Worm (Caenorhabditis elegans): ENCODE data around the gene C01F1.5.

C01F1.5 gene

ce11 chrII:4299227-4299703 lies 17.6 kb upstream of the C01F1.5 start, which contains the start of gene sco-1 (continued):
- TF ChIP-seq F55B11.4 (tag; optimal IDR thresholded peaks at IDR 0.05; ENCODE audit: borderline replicate concordance, insufficient read depth): no peak
- TF ChIP-seq ekl-4 (GFP tag; IDR thresholded peaks at IDR 0.05): peak; percentile 79
- peak; percentile 89 for TF ChIP-seq attf-5 (GFP tag; optimal IDR thresholded peaks at IDR 0.05)
- no peak for TF ChIP-seq aptf-3 (GFP tag; IDR thresholded peaks at IDR 0.05)
- peak; percentile 61; the same call in 1 of the 2 replicates for TF ChIP-seq hsf-1 (GFP tag; IDR thresholded peaks at IDR 0.05)
- TF ChIP-seq F57A8.1 (GFP tag; optimal IDR thresholded peaks at IDR 0.05): no peak
- peak; percentile 89 for TF ChIP-seq pbrm-1 (GFP tag; IDR thresholded peaks at IDR 0.05)
- no peak for TF ChIP-seq lag-1 (GFP tag; IDR thresholded peaks at IDR 0.05)
- peak; percentile 83 for TF ChIP-seq C06A6.2 (GFP tag; conservative IDR thresholded peaks at IDR 0.05)
- peak; percentile 89 for TF ChIP-seq B0336.3 (GFP tag; IDR thresholded peaks at IDR 0.05)
- TF ChIP-seq Y67H2A.10 (GFP tag; conservative IDR thresholded peaks at IDR 0.05): peak; percentile 72; the same call in 1 of the 2 replicates
- peak; percentile 73 for TF ChIP-seq attf-3 (GFP tag; conservative IDR thresholded peaks at IDR 0.05)
- TF ChIP-seq ama-1 (optimal IDR thresholded peaks at IDR 0.05): no peak
- no peak for TF ChIP-seq ama-1 (GFP tag; optimal IDR thresholded peaks at IDR 0.05)
- TF ChIP-seq chd-7 (tag; optimal IDR thresholded peaks at IDR 0.05): peak; percentile 56
- peak; percentile 78 for TF ChIP-seq atf-7 (tag; optimal IDR thresholded peaks at IDR 0.05)
- TF ChIP-seq snpc-4 (GFP tag; optimal IDR thresholded peaks at IDR 0.05): peak; percentile 35
- TF ChIP-seq snpc-4 (tag; optimal IDR thresholded peaks at IDR 0.05): peak in 3 of 4 experiments; percentile 49 to 68 (median 54)
- peak; percentile 96 for TF ChIP-seq K11D2.4 (GFP tag; IDR thresholded peaks at IDR 0.05)
- TF ChIP-seq sdz-38 (tag; optimal IDR thresholded peaks at IDR 0.05): no peak
- TF ChIP-seq F33H1.4 (GFP tag; IDR thresholded peaks at IDR 0.05): peak; percentile 100
- peak; percentile 91 for TF ChIP-seq athp-1 (tag; optimal IDR thresholded peaks at IDR 0.05)
- TF ChIP-seq cebp-2 (GFP tag; IDR thresholded peaks at IDR 0.05): no peak
- TF ChIP-seq zfh-2 (GFP tag; conservative IDR thresholded peaks at IDR 0.05): peak; percentile 61

- TF ChIP-seq Y95B8A.8 (GFP tag; IDR thresholded peaks at IDR 0.05) (0 out of 2 replicates have a peak, but pooled peaks have one; percentile 41), attf-3 (GFP tag; conservative IDR thresholded peaks at IDR 0.05) (no peak), pbrm-1 (GFP tag; IDR thresholded peaks at IDR 0.05) (no peak), akir-1 (GFP tag; optimal IDR thresholded peaks at IDR 0.05) (no peak), nhr-80 (tag; optimal IDR thresholded peaks at IDR 0.05) (peak; percentile 35)
Measured at ce11 chrII:4297259-4297658, 15.6 kb upstream of the C01F1.5 start.

- TF ChIP-seq repo-1 (tag; optimal IDR thresholded peaks at IDR 0.05) (no peak), nhr-179 (tag; optimal IDR thresholded peaks at IDR 0.05) (no peak), Y67H2A.10 (GFP tag; conservative IDR thresholded peaks at IDR 0.05) (no peak), ztf-25 (GFP tag; IDR thresholded peaks at IDR 0.05) (no peak), madf-8 (GFP tag; conservative IDR thresholded peaks at IDR 0.05) (no peak), F55B11.4 (tag; optimal IDR thresholded peaks at IDR 0.05; ENCODE audit: borderline replicate concordance, insufficient read depth) (no peak), somi-1 (GFP tag; optimal IDR thresholded peaks at IDR 0.05) (no peak)
Measured at ce11 chrII:4294801-4295200, 13.2 kb upstream of the C01F1.5 start, which contains the start of gene rml-4. rml-4 (plus strand) TSS chrII:4295101.

- no peak for TF ChIP-seq aptf-3 (GFP tag; IDR thresholded peaks at IDR 0.05)
- no peak for TF ChIP-seq tbp1 (GFP tag; optimal IDR thresholded peaks at IDR 0.05)
- TF ChIP-seq egrh-3 (GFP tag; IDR thresholded peaks at IDR 0.05): no peak
- TF ChIP-seq ceh-91 (GFP tag; IDR thresholded peaks at IDR 0.05): no peak
- no peak for TF ChIP-seq B0336.3 (GFP tag; IDR thresholded peaks at IDR 0.05)
- TF ChIP-seq F57A8.1 (GFP tag; optimal IDR thresholded peaks at IDR 0.05): no peak
- no peak for TF ChIP-seq dpff-1 (tag; optimal IDR thresholded peaks at IDR 0.05)
- TF ChIP-seq snpc-1.1 (tag; optimal IDR thresholded peaks at IDR 0.05; ENCODE audit: insufficient read depth): no peak
- TF ChIP-seq lsy-27 (tag; optimal IDR thresholded peaks at IDR 0.05; ENCODE audit: borderline replicate concordance, insufficient read depth): no peak
- no peak for TF ChIP-seq lsl-1 (GFP tag; optimal IDR thresholded peaks at IDR 0.05)
- TF ChIP-seq C17E4.6 (GFP tag; IDR thresholded peaks at IDR 0.05): no peak
- no peak for TF ChIP-seq mcd-1 (GFP tag; IDR thresholded peaks at IDR 0.05)
Measured at ce11 chrII:4294189-4294588, 12.5 kb upstream of the C01F1.5 start.
